Fruit fly (Drosophila melanogaster): ENCODE results near the gene Arglu1.

Arglu1 gene

dm6 chr2L:9966983-9967737 lies 29.2 kb upstream of the Arglu1 start, which contains the start of the genes Dref and RpL13 (continued):
- TF ChIP-seq net (GFP tag; optimal IDR thresholded peaks at IDR 0.05) (peak; percentile 80), dsx (GFP tag; optimal IDR thresholded peaks at IDR 0.05; ENCODE audit: poor library complexity, severe bottlenecking) (peak; percentile 54), Hr4 (GFP tag; optimal IDR thresholded peaks at IDR 0.05) (peak; percentile 73), Smox (GFP tag; optimal IDR thresholded peaks at IDR 0.05) (no peak), esn (GFP tag; optimal IDR thresholded peaks at IDR 0.05) (peak; percentile 91), CG32006 (GFP tag; optimal IDR thresholded peaks at IDR 0.05) (no peak), CG6854 (GFP tag; optimal IDR thresholded peaks at IDR 0.05) (peak; percentile 97), OdsH (GFP tag; optimal IDR thresholded peaks at IDR 0.05) (peak; percentile 78), CG8119 (GFP tag; IDR thresholded peaks at IDR 0.05) (no peak; the same call in 1 of the 3 replicates), Hr39 (GFP tag; optimal IDR thresholded peaks at IDR 0.05) (peak; percentile 67), vri (GFP tag; optimal IDR thresholded peaks at IDR 0.05) (peak; percentile 92), CG15336 (GFP tag; IDR thresholded peaks at IDR 0.05) (peak; percentile 39; the same call in 1 of the 2 replicates), CG4318 (GFP tag; optimal IDR thresholded peaks at IDR 0.05) (no peak), CG34406 (GFP tag; optimal IDR thresholded peaks at IDR 0.05) (peak; percentile 79), CG3919 (GFP tag; optimal IDR thresholded peaks at IDR 0.05) (peak; percentile 85), acj6 (GFP tag; optimal IDR thresholded peaks at IDR 0.05) (peak; percentile 72), Sox14 (GFP tag; optimal IDR thresholded peaks at IDR 0.05) (peak; percentile 78), CG1621 (tag; optimal IDR thresholded peaks at IDR 0.05) (peak; percentile 83), Eip78C (GFP tag) (peak; percentile 90), CG6276 (GFP tag; optimal IDR thresholded peaks at IDR 0.05) (no peak), CG6792 (GFP tag; optimal IDR thresholded peaks at IDR 0.05) (peak; percentile 66), Ets21C (GFP tag; optimal IDR thresholded peaks at IDR 0.05) (peak; percentile 53), CG9139 (GFP tag; optimal IDR thresholded peaks at IDR 0.05) (peak; percentile 86), CG8632 (GFP tag; optimal IDR thresholded peaks at IDR 0.05) (peak; percentile 84), pdm3 (GFP tag; optimal IDR thresholded peaks at IDR 0.05) (peak; percentile 77), ss (GFP tag; optimal IDR thresholded peaks at IDR 0.05) (peak; percentile 69 to 93), CG3032 (tag; optimal IDR thresholded peaks at IDR 0.05) (peak; percentile 68)

dm6 chr2L:9963603-9964042 lies 25.7 kb upstream of the Arglu1 start, which contains the start of gene CG5850:
CG5850 (minus strand) TSS chr2L:9963949.
- TF ChIP-seq svp (GFP tag) (peak; percentile 69), Eip78C (GFP tag) (peak; percentile 72), CG9139 (GFP tag; optimal IDR thresholded peaks at IDR 0.05) (no peak), achi (GFP tag; optimal IDR thresholded peaks at IDR 0.05) (peak; percentile 13), OdsH (GFP tag; optimal IDR thresholded peaks at IDR 0.05) (peak; percentile 6), pdm3 (GFP tag; optimal IDR thresholded peaks at IDR 0.05) (peak; percentile 9), CG6854 (GFP tag; optimal IDR thresholded peaks at IDR 0.05) (peak; percentile 50), vri (GFP tag; optimal IDR thresholded peaks at IDR 0.05) (no peak), esn (GFP tag; optimal IDR thresholded peaks at IDR 0.05) (peak; percentile 36), Met (GFP tag; optimal IDR thresholded peaks at IDR 0.05) (peak; percentile 25), CG1621 (tag; optimal IDR thresholded peaks at IDR 0.05) (no peak)

- TF ChIP-seq Sox14 (GFP tag; optimal IDR thresholded peaks at IDR 0.05) (no peak), svp (GFP tag) (peak; percentile 95), dac (GFP tag; optimal IDR thresholded peaks at IDR 0.05) (no peak), CG7368 (GFP tag; optimal IDR thresholded peaks at IDR 0.05) (no peak)
Observed at dm6 chr2L:9960758-9961157, 22.8 kb upstream of the Arglu1 start.

- TF ChIP-seq fd59A (GFP tag; optimal IDR thresholded peaks at IDR 0.05) (peak; percentile 74), CG31627 (GFP tag; optimal IDR thresholded peaks at IDR 0.05) (peak; percentile 93), CG6276 (GFP tag; optimal IDR thresholded peaks at IDR 0.05) (no peak), CG9139 (GFP tag; optimal IDR thresholded peaks at IDR 0.05) (no peak), CG11762 (GFP tag; optimal IDR thresholded peaks at IDR 0.05; ENCODE audit: insufficient read depth) (peak; percentile 90), CG7368 (GFP tag; optimal IDR thresholded peaks at IDR 0.05) (peak; percentile 90), Eip75B (GFP tag; optimal IDR thresholded peaks at IDR 0.05) (peak; percentile 92), Hr39 (GFP tag; optimal IDR thresholded peaks at IDR 0.05) (peak; percentile 90), Hr4 (GFP tag; optimal IDR thresholded peaks at IDR 0.05) (peak; percentile 91), CG11902 (GFP tag; optimal IDR thresholded peaks at IDR 0.05) (peak; percentile 84), Sox14 (GFP tag; optimal IDR thresholded peaks at IDR 0.05) (peak; percentile 93), acj6 (GFP tag; optimal IDR thresholded peaks at IDR 0.05) (peak; percentile 93), pdm3 (GFP tag; optimal IDR thresholded peaks at IDR 0.05) (peak; percentile 95), svp (GFP tag) (peak; percentile 95), CG1621 (tag; optimal IDR thresholded peaks at IDR 0.05) (peak; percentile 82), cyc (GFP tag; optimal IDR thresholded peaks at IDR 0.05) (peak; percentile 92), CG16779 (tag; optimal IDR thresholded peaks at IDR 0.05) (no peak), fkh (GFP tag; optimal IDR thresholded peaks at IDR 0.05) (peak; percentile 91), Sox102F (GFP tag; optimal IDR thresholded peaks at IDR 0.05) (peak; percentile 90), achi (GFP tag; optimal IDR thresholded peaks at IDR 0.05) (peak; percentile 93)
Observed at dm6 chr2L:9956993-9957652, 19.2 kb upstream of the Arglu1 start, which contains the start of the genes CG4658 and CG5846. CG4658 (plus strand) TSS chr2L:9957132. CG5846 (minus strand) TSS chr2L:9957237.
